Worm (Caenorhabditis elegans): ENCODE measurements around the gene C41H7.2.

DNA sequence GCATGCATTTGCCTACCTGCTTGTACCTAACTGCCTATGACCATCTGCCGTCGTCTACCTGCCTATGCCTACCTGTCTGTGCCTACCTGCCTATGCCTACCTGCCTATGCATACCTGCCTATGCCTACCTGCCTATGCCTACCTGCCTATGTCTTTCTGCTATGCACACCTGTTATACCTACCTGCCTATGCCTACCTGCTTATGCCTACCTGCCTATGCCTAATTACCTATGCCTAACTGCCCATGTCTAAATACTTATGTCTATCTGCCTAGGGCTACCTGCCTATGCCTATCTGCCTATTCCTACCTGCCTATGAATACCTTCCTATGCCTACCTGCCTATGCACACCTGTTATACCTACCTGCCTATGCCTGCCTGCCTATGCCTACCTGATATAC is 48.3 kb upstream of the C41H7.2 start:
- no peak for TF ChIP-seq fos-1 (tag; optimal IDR thresholded peaks at IDR 0.05)
- no peak for TF ChIP-seq unc-130 (tag; optimal IDR thresholded peaks at IDR 0.05)
- no peak for TF ChIP-seq nhr-77 (tag; optimal IDR thresholded peaks at IDR 0.05)
- no peak for TF ChIP-seq fkh-10 (GFP tag; optimal IDR thresholded peaks at IDR 0.05)
- no peak for TF ChIP-seq snpc-4 (tag; optimal IDR thresholded peaks at IDR 0.05)
- no peak for TF ChIP-seq dpl-1 (GFP tag; optimal IDR thresholded peaks at IDR 0.05)
- TF ChIP-seq egl-27 (tag; optimal IDR thresholded peaks at IDR 0.05), result no peak
- no peak for TF ChIP-seq tbx-2 (tag; optimal IDR thresholded peaks at IDR 0.05)
- TF ChIP-seq lin-14 (GFP tag; optimal IDR thresholded peaks at IDR 0.05), result no peak
- no peak for TF ChIP-seq efl-1 (optimal IDR thresholded peaks at IDR 0.05)
- TF ChIP-seq efl-1 (GFP tag; optimal IDR thresholded peaks at IDR 0.05 in 1 of 2), result no peak
- TF ChIP-seq lin-39 (tag; optimal IDR thresholded peaks at IDR 0.05), result no peak
- no peak for TF ChIP-seq efl-3 (GFP tag; optimal IDR thresholded peaks at IDR 0.05)
- no peak for TF ChIP-seq elt-3 (tag; optimal IDR thresholded peaks at IDR 0.05)
- TF ChIP-seq ceh-82 (tag; optimal IDR thresholded peaks at IDR 0.05), result no peak

All from whole organism, L1 larva.